Fruit fly (Drosophila melanogaster): ENCODE measurements around the gene CG33003.

The CG33003 gene

dm6 chr2L:4370592-4370991, 30.2 kb upstream of the CG33003 start:
- TF ChIP-seq Dll (optimal IDR thresholded peaks at IDR 0.05), result no peak
- TF ChIP-seq psq (optimal IDR thresholded peaks at IDR 0.05), result no peak
- no peak for TF ChIP-seq pan (optimal IDR thresholded peaks at IDR 0.05)
- no peak for TF ChIP-seq CG8478 (optimal IDR thresholded peaks at IDR 0.05)
- no peak for TF ChIP-seq EcR (GFP tag; optimal IDR thresholded peaks at IDR 0.05)
- no peak for TF ChIP-seq usp (GFP tag; optimal IDR thresholded peaks at IDR 0.05)

- peak; percentile 87 for TF ChIP-seq CG8478 (optimal IDR thresholded peaks at IDR 0.05)
- no peak for TF ChIP-seq EcR (GFP tag; optimal IDR thresholded peaks at IDR 0.05)
- TF ChIP-seq Dll (optimal IDR thresholded peaks at IDR 0.05), result peak; percentile 62
- TF ChIP-seq usp (GFP tag; optimal IDR thresholded peaks at IDR 0.05), result no peak
Observed at dm6 chr2L:4371516-4372136, 29.1 kb upstream of the CG33003 start.

dm6 chr2L:4372802-4373570, 27.8 kb upstream of the CG33003 start:
- TF ChIP-seq psq (optimal IDR thresholded peaks at IDR 0.05), result no peak

- TF ChIP-seq psq (optimal IDR thresholded peaks at IDR 0.05) (no peak), CG8478 (optimal IDR thresholded peaks at IDR 0.05) (no peak), Dll (optimal IDR thresholded peaks at IDR 0.05) (no peak), usp (GFP tag; optimal IDR thresholded peaks at IDR 0.05) (no peak), EcR (GFP tag; optimal IDR thresholded peaks at IDR 0.05) (no peak), pan (optimal IDR thresholded peaks at IDR 0.05) (no peak)
Observed at dm6 chr2L:4375035-4376009, 25.4 kb upstream of the CG33003 start.

dm6 chr2L:4377747-4378146, 23.0 kb upstream of the CG33003 start:
- TF ChIP-seq CG8478 (optimal IDR thresholded peaks at IDR 0.05), result no peak
- TF ChIP-seq psq (optimal IDR thresholded peaks at IDR 0.05), result no peak
- no peak for TF ChIP-seq pan (optimal IDR thresholded peaks at IDR 0.05)
- TF ChIP-seq Dll (optimal IDR thresholded peaks at IDR 0.05), result no peak
- no peak for TF ChIP-seq usp (GFP tag; optimal IDR thresholded peaks at IDR 0.05)
- no peak for TF ChIP-seq EcR (GFP tag; optimal IDR thresholded peaks at IDR 0.05)

dm6 chr2L:4378380-4378779, 22.4 kb upstream of the CG33003 start:
- TF ChIP-seq CG8478 (optimal IDR thresholded peaks at IDR 0.05), result no peak
- TF ChIP-seq pan (optimal IDR thresholded peaks at IDR 0.05), result no peak
- no peak for TF ChIP-seq Dll (optimal IDR thresholded peaks at IDR 0.05)
- TF ChIP-seq psq (optimal IDR thresholded peaks at IDR 0.05), result no peak
- TF ChIP-seq EcR (GFP tag; optimal IDR thresholded peaks at IDR 0.05), result no peak
- no peak for TF ChIP-seq usp (GFP tag; optimal IDR thresholded peaks at IDR 0.05)

- TF ChIP-seq EcR (GFP tag; optimal IDR thresholded peaks at IDR 0.05) (no peak), pan (optimal IDR thresholded peaks at IDR 0.05) (no peak), usp (GFP tag; optimal IDR thresholded peaks at IDR 0.05) (no peak), Dll (optimal IDR thresholded peaks at IDR 0.05) (no peak), CG8478 (optimal IDR thresholded peaks at IDR 0.05) (no peak), psq (optimal IDR thresholded peaks at IDR 0.05) (no peak)
Observed at dm6 chr2L:4382522-4382921, 18.2 kb upstream of the CG33003 start, which contains the start of gene CG17612. CG17612 (minus strand) TSS chr2L:4382735.

- no peak for TF ChIP-seq CG8478 (optimal IDR thresholded peaks at IDR 0.05)
- no peak for TF ChIP-seq Dll (optimal IDR thresholded peaks at IDR 0.05)
- no peak for TF ChIP-seq pan (optimal IDR thresholded peaks at IDR 0.05)
- TF ChIP-seq psq (optimal IDR thresholded peaks at IDR 0.05), result no peak
- no peak for TF ChIP-seq EcR (GFP tag; optimal IDR thresholded peaks at IDR 0.05)
- TF ChIP-seq usp (GFP tag; optimal IDR thresholded peaks at IDR 0.05), result no peak
Observed at dm6 chr2L:4385387-4386279, 15.1 kb upstream of the CG33003 start, which contains the start of gene Vps53. Vps53 (minus strand) TSS chr2L:4386062.

dm6 chr2L:4386926-4387550, 13.7 kb upstream of the CG33003 start, which contains the start of gene Psf2:
Psf2 (minus strand) TSS chr2L:4387356.
- TF ChIP-seq usp (GFP tag; optimal IDR thresholded peaks at IDR 0.05), result no peak
- no peak for TF ChIP-seq psq (optimal IDR thresholded peaks at IDR 0.05)

dm6 chr2L:4388027-4388426, 12.7 kb upstream of the CG33003 start, which contains the start of gene Tps1:
Tps1 (plus strand) TSS chr2L:4388327.
- TF ChIP-seq CG8478 (optimal IDR thresholded peaks at IDR 0.05) (no peak), pan (optimal IDR thresholded peaks at IDR 0.05) (no peak), psq (optimal IDR thresholded peaks at IDR 0.05) (no peak), usp (GFP tag; optimal IDR thresholded peaks at IDR 0.05) (no peak), EcR (GFP tag; optimal IDR thresholded peaks at IDR 0.05) (no peak), Dll (optimal IDR thresholded peaks at IDR 0.05) (no peak)

Data from whole organism.